Fruit fly (Drosophila melanogaster) S2 (cell line): Measurements from ENCODE around the gene Bx.

Experiments
- CG8478 ChIP-seq: fragments of >200 bp; optimal IDR thresholded peaks from 2 replicates; lab custom pipeline; 2018
- CTCF ChIP-seq, 2 experiments: fragments of >200 bp; optimal IDR thresholded peaks; 2 replicates each; lab custom pipeline; 2018

The Bx gene

DNA sequence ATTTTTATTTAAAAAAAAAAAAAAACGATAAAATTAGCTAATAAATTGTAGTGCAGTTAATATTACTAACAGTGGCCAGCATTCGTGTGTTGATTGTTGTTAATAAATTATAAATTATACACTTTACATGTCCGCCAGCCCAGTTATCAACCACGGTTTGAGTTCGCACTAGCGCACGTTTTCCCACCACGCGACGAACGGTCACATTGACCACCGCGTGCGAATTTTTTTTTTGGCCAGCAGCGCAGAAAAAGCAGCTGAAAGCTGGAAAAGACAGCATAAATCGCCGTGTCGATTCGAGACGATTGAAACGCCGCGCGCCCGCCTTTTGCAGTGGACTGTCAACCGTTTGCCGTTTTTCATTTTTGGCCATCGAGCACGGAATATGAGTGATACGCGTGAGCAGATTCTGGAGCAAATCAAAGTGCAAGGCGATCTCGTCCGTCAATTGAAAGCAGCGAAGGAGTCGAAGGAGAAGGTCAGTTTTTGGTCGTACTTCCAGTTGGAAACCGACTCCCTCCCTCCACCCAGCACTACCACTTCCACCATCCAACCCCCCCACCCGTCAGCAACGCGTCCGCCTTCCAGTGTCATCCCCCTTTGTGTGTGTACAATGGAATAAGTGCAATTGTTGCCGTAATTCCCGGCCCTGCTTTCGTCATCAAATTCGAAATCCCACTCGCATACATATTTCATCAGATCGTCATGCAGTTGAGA lies at the start of gene Bx, which contains the start of gene HisRS:
Bx (plus strand) TSS at position 224 of the 717 bp plus-strand sequence.
HisRS (plus strand) TSS at position 224 of the 717 bp plus-strand sequence.
- TF ChIP-seq CG8478 (lab: Kevin White, UChicago) (no peak), CTCF (optimal IDR thresholded peaks at IDR 0.05; lab: Kevin White, UChicago) (peak; percentile 52 to 73)

DNA sequence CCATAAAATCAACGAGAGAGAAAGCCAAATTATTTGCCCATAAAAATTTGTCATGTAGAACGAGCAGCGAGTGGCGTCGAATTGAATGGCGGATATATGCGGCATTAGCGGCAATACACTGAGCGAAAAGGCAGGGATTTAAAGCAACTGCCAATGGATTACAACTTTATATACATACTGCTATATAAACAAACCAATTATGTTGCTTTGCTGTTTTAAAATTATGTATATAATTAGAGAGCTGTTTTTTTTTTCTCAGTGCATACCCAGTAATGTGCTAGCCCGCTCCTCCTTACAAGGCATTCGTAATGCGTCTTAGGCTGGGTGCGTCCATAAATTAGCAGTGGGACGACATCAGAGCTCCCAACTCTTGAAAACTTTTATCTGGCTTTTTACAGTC lies 47.3 kb upstream of the Bx start:
- TF ChIP-seq CG8478 (lab: Kevin White, UChicago) (no peak), CTCF (optimal IDR thresholded peaks at IDR 0.05; lab: Kevin White, UChicago) (no peak)

DNA sequence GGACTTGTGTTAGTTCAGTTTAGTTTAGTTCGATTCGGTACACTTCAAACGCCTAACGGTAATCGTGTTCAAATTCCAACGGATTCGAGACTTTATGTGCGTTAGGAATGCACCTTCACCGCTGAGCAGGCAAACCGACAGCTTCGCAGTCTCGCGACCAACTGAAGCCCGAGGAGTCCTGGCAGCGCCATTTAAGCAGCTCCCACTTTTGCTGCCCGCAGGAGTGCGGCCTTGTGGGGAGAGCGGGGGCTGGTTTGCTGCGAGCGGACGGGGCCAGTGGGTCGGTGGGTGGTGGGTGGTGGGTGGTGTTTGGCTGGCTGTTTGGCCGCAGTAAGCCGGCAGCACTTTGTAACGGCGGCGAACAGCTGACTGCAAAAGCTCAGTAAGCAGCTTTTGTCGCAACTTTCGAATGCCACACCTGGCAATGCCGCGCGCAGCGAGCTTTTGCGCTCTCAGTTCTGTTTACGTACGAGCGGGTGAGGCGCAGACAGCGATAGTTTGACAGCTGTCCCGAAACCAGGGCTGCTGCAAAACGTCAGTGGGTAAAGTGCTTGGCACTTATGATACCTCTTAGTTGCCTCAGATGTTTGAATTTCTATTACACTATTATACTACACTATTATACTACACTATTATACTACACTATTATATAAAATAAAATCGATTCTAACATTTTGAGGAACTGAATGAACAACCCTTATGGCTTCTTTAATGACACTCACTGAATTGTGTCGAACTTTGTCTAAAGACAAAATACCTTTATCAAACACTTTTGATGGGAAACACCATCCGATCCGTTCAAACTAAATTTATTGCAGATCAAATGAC lies 35.7 kb upstream of the Bx start, which contains the start of gene CG32547:
CG32547 (minus strand) TSS at position 181 of the 828 bp plus-strand sequence.
- no peak for TF ChIP-seq CG8478 (lab: Kevin White, UChicago)
- TF ChIP-seq CTCF (optimal IDR thresholded peaks at IDR 0.05; lab: Kevin White, UChicago) = no peak

DNA sequence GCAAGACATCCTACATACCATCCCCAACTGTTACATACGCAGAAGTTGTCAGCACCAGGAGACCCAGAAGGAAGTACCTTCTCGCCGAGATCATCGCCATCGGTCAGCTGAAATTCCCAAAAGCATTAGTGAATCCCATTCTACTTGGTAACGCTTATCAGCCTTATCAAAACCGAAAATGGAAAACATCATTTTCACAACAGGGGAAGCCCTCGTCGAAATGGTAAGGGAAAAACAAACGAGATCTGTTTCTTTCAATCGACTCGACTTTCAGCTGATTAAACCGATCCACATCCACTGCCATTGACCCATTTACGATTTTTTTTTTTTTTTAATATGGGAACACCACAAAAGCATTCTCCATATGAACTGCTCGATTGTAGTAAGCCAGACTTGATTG lies 32.7 kb upstream of the Bx start:
- TF ChIP-seq CTCF (optimal IDR thresholded peaks at IDR 0.05; lab: Kevin White, UChicago) (no peak), CG8478 (lab: Kevin White, UChicago) (no peak)

DNA sequence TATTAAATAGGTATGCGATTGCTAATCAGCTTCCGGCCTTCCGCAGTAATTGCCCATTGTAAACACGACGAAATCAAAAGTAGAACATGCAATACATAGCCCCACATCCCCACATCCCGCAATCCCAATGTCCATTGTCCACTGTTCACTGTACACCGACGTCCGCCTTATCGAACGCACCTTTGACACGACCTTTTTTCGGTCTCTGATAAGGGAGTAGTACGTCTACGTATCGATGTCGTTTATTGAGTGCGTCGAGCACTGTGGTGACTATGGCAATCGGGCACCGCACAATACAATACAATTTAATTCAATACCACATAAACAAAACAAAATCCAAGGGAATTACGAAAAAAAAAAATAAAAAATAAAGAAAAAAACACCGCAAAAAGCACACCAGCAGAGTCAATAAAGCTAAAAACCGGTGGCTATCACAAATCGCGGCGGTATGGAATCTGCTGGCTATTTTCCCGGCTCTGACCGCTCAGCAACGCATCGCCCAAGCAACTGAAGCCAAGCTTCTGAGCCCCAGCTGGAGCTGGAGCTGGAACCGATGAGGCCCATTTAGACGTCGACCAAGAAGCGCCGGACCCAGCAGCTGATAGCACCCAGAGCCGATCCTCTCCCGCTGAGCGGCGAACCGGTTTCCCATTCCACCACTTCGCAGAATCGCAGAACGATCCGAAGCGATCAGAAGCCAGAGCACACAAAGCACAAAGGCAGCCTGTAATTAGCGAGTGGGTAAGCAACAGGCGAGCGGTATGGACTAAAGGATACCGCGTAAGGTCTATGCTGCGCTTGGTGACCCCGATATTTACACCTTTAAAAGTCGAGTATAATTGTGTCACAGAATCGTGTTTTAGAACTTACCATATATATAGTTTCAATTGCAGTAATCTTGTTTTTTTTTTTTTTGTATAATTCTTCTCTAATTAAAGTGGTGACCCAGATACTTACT lies 31.7 kb upstream of the Bx start, which contains the start of gene Hayan:
Hayan (minus strand) TSS at position 512 of the 958 bp plus-strand sequence.
- TF ChIP-seq CTCF (optimal IDR thresholded peaks at IDR 0.05; lab: Kevin White, UChicago) = no peak
- TF ChIP-seq CG8478 (lab: Kevin White, UChicago) = no peak

DNA sequence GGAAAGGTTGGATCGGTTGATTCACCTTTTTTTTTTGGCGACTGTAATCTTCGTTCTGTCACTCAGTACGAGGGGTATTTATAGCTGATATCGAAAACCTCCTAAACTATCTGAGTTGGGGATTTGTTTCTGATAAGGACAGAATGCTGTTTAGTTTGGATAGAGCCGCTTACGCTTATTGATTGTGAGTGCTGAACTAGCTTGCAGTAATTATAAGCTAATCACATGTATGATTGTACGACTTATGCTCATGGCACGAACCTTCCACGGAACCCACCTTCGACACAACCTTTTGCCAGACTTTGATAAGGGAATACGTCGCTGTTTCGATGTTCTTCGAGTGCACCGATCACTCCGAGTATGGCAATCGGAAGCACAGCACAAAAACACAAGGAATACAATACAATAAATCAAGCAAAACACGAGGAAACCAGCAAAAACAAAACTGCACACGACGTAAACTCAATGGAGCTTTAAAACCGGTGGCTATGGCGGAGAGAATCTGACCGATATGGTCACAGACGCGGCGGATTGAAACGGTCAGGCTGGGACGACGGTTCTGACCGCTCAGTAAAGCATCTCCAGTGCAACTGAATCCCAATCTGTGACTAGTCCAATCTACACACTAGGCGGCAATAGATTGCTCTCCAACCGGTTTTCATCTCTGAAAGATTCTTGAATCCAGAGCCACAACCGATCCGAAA lies 28.7 kb upstream of the Bx start, which contains the start of gene psh:
psh (minus strand) TSS at position 566 of the 704 bp plus-strand sequence.
- no peak for TF ChIP-seq CTCF (optimal IDR thresholded peaks at IDR 0.05; lab: Kevin White, UChicago)
- TF ChIP-seq CG8478 (lab: Kevin White, UChicago) = no peak

DNA sequence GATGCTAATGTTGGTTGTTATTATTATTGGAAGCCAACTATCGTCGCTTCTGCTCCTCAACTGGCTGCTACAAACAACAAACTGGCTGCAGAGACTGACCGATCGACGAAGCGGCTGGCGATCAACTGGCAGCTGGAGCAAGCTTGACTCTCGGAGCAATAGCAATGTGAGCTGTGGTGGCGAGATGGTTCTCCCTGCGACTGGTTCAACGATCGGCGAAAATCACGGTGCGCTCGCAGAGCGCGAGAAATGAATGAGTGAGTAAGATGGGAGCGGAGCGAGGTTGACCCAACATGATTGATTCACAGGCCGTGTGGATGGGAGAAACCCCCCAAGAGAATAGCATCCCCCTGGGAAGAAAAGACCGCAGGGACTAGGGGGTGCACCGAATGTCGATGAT lies 25.7 kb upstream of the Bx start, which contains the start of gene CG15046:
CG15046 (minus strand) TSS at position 112 of the 400 bp plus-strand sequence.
- TF ChIP-seq CTCF (optimal IDR thresholded peaks at IDR 0.05; lab: Kevin White, UChicago) = no peak
- TF ChIP-seq CG8478 (lab: Kevin White, UChicago) = no peak

DNA sequence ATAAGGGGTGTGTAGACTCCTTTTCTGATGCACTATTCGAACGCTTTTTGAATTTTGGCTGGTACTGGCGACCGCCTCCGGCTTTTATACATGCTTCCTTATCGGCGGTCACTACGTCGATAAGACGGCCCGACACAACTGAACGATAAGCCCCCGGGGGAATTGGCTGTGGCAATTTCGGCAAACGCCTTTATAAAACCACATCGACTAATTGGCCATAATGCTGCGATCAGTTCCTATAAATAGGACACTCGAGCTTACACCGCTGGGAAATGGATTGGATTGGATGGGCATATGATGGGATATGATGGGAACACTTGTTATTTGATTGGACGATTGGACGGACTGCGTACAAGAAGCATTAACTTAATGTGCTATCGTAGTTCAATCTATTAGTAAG lies 23.3 kb upstream of the Bx start, which contains the start of gene CG15044:
CG15044 (minus strand) TSS at position 66 of the 400 bp plus-strand sequence.
- TF ChIP-seq CG8478 (lab: Kevin White, UChicago) = no peak
- no peak for TF ChIP-seq CTCF (optimal IDR thresholded peaks at IDR 0.05; lab: Kevin White, UChicago)

DNA sequence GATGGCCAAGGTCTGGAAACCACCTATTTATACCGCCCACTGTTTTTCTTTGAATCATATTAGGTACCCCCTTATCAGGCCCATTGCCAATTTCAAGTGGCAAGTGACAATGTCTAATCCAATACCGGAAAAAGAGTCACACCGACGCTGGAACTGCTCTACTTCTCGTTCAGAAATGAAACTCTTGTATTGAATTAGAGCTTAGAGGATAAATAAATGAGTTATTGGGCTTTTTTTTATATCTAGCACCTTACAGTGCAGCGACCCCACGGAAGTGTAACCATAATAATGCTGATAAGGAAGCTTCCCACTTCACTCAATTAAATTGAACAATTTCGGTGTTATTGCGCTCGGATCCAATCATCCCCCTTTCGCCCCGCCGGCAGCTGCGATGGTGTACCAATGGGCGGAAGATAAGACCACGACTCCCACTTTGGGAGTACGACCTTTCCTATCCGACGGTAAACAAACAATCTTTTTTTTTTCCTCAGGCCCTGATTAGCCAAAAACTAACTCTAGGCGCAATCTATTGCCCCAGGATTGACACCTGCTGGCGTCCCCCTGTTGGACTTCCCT lies 21.0 kb upstream of the Bx start, which contains the start of gene CG15043:
CG15043 (minus strand) TSS at position 4 of the 576 bp plus-strand sequence.
- TF ChIP-seq CTCF (optimal IDR thresholded peaks at IDR 0.05; lab: Kevin White, UChicago) = no peak
- TF ChIP-seq CG8478 (lab: Kevin White, UChicago) = no peak

DNA sequence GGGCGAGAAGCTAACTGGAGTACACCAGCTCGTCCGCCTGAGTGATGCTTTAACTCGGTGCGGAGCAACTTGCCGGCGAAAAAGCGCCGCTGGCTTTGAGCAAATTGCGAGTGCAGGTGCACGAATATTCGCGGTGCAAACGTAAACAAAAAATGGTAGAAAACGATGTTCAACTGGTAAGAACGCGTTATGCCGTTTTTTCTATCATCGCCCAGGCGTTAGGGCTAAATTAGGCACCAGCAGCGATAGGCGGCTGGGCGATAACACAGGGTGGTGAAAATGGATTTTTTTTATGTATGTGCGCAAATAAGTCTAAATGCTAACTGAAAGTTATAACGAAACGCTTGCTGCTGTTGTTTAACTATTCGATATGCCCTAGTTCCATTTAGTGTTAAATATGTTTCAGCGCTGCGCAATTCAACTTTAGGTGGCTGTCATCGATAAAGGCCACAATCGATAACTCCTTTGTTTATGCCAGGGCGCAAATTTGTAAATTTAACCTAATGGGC lies 15.5 kb upstream of the Bx start, which contains the start of the genes Pgant7 and Xrcc2:
Pgant7 (minus strand) TSS at position 308 of the 509 bp plus-strand sequence.
Xrcc2 (plus strand) TSS at position 449 of the 509 bp plus-strand sequence.
- TF ChIP-seq CTCF (optimal IDR thresholded peaks at IDR 0.05; lab: Kevin White, UChicago) = no peak
- TF ChIP-seq CG8478 (lab: Kevin White, UChicago) = no peak

DNA sequence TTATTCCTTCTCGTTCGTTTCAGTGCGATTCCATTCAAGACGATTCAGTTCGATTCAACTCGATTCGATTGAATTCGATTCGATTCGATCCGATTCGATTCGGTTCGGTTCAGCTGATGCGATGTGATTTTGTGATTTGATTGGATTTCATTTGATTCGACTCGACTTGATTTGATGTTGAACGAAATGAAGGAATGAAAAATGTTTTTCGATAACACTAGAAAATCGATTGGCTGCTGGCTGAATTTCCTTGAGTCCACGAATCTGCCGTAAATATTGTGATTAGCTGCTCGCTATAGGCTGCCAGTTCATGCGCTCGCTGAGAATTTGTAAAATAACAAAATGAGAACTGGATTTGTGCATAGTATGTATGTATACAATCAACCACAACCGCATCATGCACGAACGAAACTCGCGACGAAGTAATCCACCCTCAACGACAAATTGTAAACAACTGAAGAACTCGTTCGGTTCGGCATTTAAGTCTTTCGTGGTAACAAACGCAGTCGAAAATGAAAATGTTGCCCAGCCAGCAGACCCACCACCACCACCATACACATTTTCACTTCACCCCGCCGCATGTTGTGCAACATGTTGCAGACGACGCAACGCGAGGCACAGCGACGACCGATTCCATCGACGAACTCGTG lies 10.2 kb upstream of the Bx start, which contains the start of gene Wnt5:
Wnt5 (minus strand) TSS at position 458 of the 650 bp plus-strand sequence.
- no peak for TF ChIP-seq CG8478 (lab: Kevin White, UChicago)
- TF ChIP-seq CTCF (optimal IDR thresholded peaks at IDR 0.05; lab: Kevin White, UChicago) = no peak
